Worm (Caenorhabditis elegans) whole organism, L1 larva: ENCODE results near the gene nhr-213.

ENCODE experiments used
- ceh-82 ChIP-seq, 3 experiments: fragments of 150-350 bp in 1 of 3; sonication (generic microtip) in 2 of 3; optimal IDR thresholded peaks; 2 replicates each; lab custom pipeline; 2014 to 2017; ENCODE audit warnings: missing biosample characterization in 3 of 3, missing genetic modification characterization in 3 of 3
- ces-1 ChIP-seq: fragments of 150-350 bp; optimal IDR thresholded peaks from 2 replicates; lab custom pipeline; 2014; ENCODE audit warnings: missing biosample characterization, missing genetic modification reagents, missing genetic modification characterization
- efl-1 ChIP-seq, 4 experiments: fragments of 150-350 bp; optimal IDR thresholded peaks in 3 of 4; peaks in 1 of 4; 1 replicate in 1 of 4; 2 replicates in 3 of 4; lab custom pipeline; 2014; ENCODE audit warnings: missing biosample characterization in 2 of 4, missing genetic modification characterization in 2 of 4, missing genetic modification reagents in 2 of 4
- fkh-4 ChIP-seq: sonication (generic microtip); optimal IDR thresholded peaks from 2 replicates; lab custom pipeline; 2016; ENCODE audit warnings: missing compliant biosample characterization, missing genetic modification characterization, borderline replicate concordance
- jun-1 ChIP-seq: fragments of 150-350 bp; optimal IDR thresholded peaks from 2 replicates; lab custom pipeline; 2014; ENCODE audit warnings: missing biosample characterization, missing genetic modification reagents, missing genetic modification characterization
- lin-13 ChIP-seq: fragments of 150-350 bp; optimal IDR thresholded peaks from 2 replicates; lab custom pipeline; 2014; ENCODE audit warnings: missing biosample characterization, missing genetic modification reagents, missing genetic modification characterization
- mep-1 ChIP-seq: fragments of 150-350 bp; optimal IDR thresholded peaks from 2 replicates; lab custom pipeline; 2014; ENCODE audit warnings: missing biosample characterization, missing genetic modification characterization
- nhr-11 ChIP-seq: fragments of 150-350 bp; optimal IDR thresholded peaks from 2 replicates; lab custom pipeline; 2014; ENCODE audit warnings: missing biosample characterization, missing genetic modification characterization
- nhr-237 ChIP-seq: fragments of 150-350 bp; optimal IDR thresholded peaks from 2 replicates; lab custom pipeline; 2014; ENCODE audit warnings: missing biosample characterization, missing genetic modification characterization
- tbx-2 ChIP-seq: sonication (generic microtip); optimal IDR thresholded peaks from 2 replicates; lab custom pipeline; 2016; ENCODE audit warnings: missing genetic modification characterization, missing compliant biosample characterization
- tlp-1 ChIP-seq: fragments of 150-350 bp; optimal IDR thresholded peaks from 2 replicates; lab custom pipeline; 2014; ENCODE audit warnings: missing biosample characterization, missing genetic modification characterization
- unc-30 ChIP-seq: sonication (generic microtip); optimal IDR thresholded peaks from 2 replicates; lab custom pipeline; 2017; ENCODE audit warnings: missing biosample characterization, missing genetic modification characterization
- unc-98 ChIP-seq: fragments of 200-800 bp; sonication (Bioruptor generic); IDR thresholded peaks from 2 replicates; pipeline ENCODE4 v1.3.6; 2022; ENCODE audit warnings: missing genetic modification characterization, missing compliant biosample characterization

ce11 chrV:15865839-15866238 lies 30.7 kb downstream of the nhr-213 start, which contains the start of gene srh-293:
- TF ChIP-seq unc-98 (GFP tag; lab: Robert Waterston, UW): no peak
- TF ChIP-seq efl-1 (optimal IDR thresholded peaks at IDR 0.05; lab: Kevin White, UChicago): no peak
- no peak for TF ChIP-seq efl-1 (GFP tag; optimal IDR thresholded peaks at IDR 0.05 in 1 of 2; lab: Kevin White, UChicago)
- no peak for TF ChIP-seq unc-30
- no peak for TF ChIP-seq tlp-1 (tag; lab: Kevin White, UChicago)
- TF ChIP-seq nhr-11 (tag; lab: Kevin White, UChicago): no peak
- TF ChIP-seq tbx-2: no peak
- TF ChIP-seq ces-1 (GFP tag; lab: Kevin White, UChicago): no peak
- TF ChIP-seq fkh-4 (tag; lab: Kevin White, UChicago): no peak
- no peak for TF ChIP-seq lin-13
- no peak for TF ChIP-seq nhr-237
- no peak for TF ChIP-seq jun-1
- no peak for TF ChIP-seq mep-1 (tag; lab: Kevin White, UChicago)
- TF ChIP-seq ceh-82 (tag; optimal IDR thresholded peaks at IDR 0.05; lab: Kevin White, UChicago): no peak
